Fruit fly (Drosophila melanogaster) whole organism, embryonic: ENCODE results near the gene CG7139.

Experiments used
- Bdp1 ChIP-seq: fragments of 200-800 bp; sonication (Bioruptor generic); optimal IDR thresholded peaks from 3 replicates; lab custom pipeline; 2016; ENCODE audit warnings: missing biosample characterization, missing genetic modification characterization
- CG10431 ChIP-seq: fragments of 200-800 bp; sonication (Bioruptor generic); optimal IDR thresholded peaks from 3 replicates; lab custom pipeline; 2018; ENCODE audit warnings: missing biosample characterization, mild to moderate bottlenecking, missing genetic modification characterization
- CG10959 ChIP-seq: fragments of 200-800 bp; sonication (Bioruptor generic); IDR thresholded peaks from 2 replicates; pipeline ENCODE4 v1.3.6; 2022; ENCODE audit warnings: missing biosample characterization, missing genetic modification characterization
- CG10979 ChIP-seq: fragments of 200-800 bp; sonication (Bioruptor generic); optimal IDR thresholded peaks from 2 replicates; lab custom pipeline; 2018; ENCODE audit warnings: missing biosample characterization, mild to moderate bottlenecking, missing genetic modification characterization, moderate library complexity
- CG12071 ChIP-seq: fragments of 200-800 bp; sonication (Bioruptor generic); optimal IDR thresholded peaks from 3 replicates; lab custom pipeline; 2018; ENCODE audit warnings: missing biosample characterization, mild to moderate bottlenecking, missing genetic modification characterization
- CG12769 ChIP-seq: fragments of 200-800 bp; sonication (Bioruptor generic); optimal IDR thresholded peaks from 2 replicates; lab custom pipeline; 2019; ENCODE audit warnings: missing biosample characterization, mild to moderate bottlenecking, missing genetic modification characterization, moderate library complexity
- CG13775 ChIP-seq: fragments of 200-800 bp; sonication (Bioruptor generic); optimal IDR thresholded peaks from 3 replicates; lab custom pipeline; 2017; ENCODE audit warnings: missing biosample characterization, mild to moderate bottlenecking, missing genetic modification characterization
- CG1529 ChIP-seq: fragments of 200-800 bp; sonication (Bioruptor generic); optimal IDR thresholded peaks from 3 replicates; lab custom pipeline; 2018; ENCODE audit warnings: missing biosample characterization, missing genetic modification characterization
- CG1647 ChIP-seq: fragments of 200-800 bp; sonication (Bioruptor generic); optimal IDR thresholded peaks from 3 replicates; lab custom pipeline; 2016; ENCODE audit warnings: missing biosample characterization, missing genetic modification characterization
- CG16815 ChIP-seq: fragments of 200-800 bp; sonication (Bioruptor generic); optimal IDR thresholded peaks from 3 replicates; lab custom pipeline; 2017; ENCODE audit warnings: missing biosample characterization, mild to moderate bottlenecking, missing genetic modification characterization
- CG17186 ChIP-seq: fragments of 200-800 bp; sonication (Bioruptor generic); optimal IDR thresholded peaks from 3 replicates; lab custom pipeline; 2017; ENCODE audit warnings: missing biosample characterization, missing genetic modification reagents, missing genetic modification characterization
- CG17361 ChIP-seq: fragments of 200-800 bp; sonication (Bioruptor generic); IDR thresholded peaks from 3 replicates; pipeline ENCODE4 v1.3.6; 2022; ENCODE audit warnings: missing biosample characterization, missing genetic modification characterization
- CG17385 ChIP-seq: fragments of 200-800 bp; sonication (Bioruptor generic); optimal IDR thresholded peaks from 3 replicates; lab custom pipeline; 2018; ENCODE audit warnings: missing biosample characterization, mild to moderate bottlenecking, missing genetic modification characterization
- CG1792 ChIP-seq: fragments of 200-800 bp; sonication (Bioruptor generic); optimal IDR thresholded peaks from 2 replicates; lab custom pipeline; 2016; ENCODE audit warnings: missing biosample characterization, missing genetic modification characterization
- CG31365 ChIP-seq: fragments of 200-800 bp; sonication (Bioruptor generic); optimal IDR thresholded peaks from 2 replicates; lab custom pipeline; 2018; ENCODE audit warnings: missing biosample characterization, mild to moderate bottlenecking, missing genetic modification characterization
- CG6654 ChIP-seq: fragments of 200-800 bp; sonication (Bioruptor generic); optimal IDR thresholded peaks from 2 replicates; lab custom pipeline; 2017; ENCODE audit warnings: missing biosample characterization, mild to moderate bottlenecking, missing genetic modification characterization
- CG7372 ChIP-seq: fragments of 200-800 bp; sonication (Bioruptor generic); IDR thresholded peaks from 2 replicates; pipeline ENCODE4 v1.3.6; 2022; ENCODE audit warnings: missing biosample characterization, missing genetic modification characterization
- D19A ChIP-seq: fragments of 200-800 bp; optimal IDR thresholded peaks from 3 replicates; lab custom pipeline; 2019; ENCODE audit warnings: missing biosample characterization, mild to moderate bottlenecking, missing genetic modification characterization, moderate library complexity
- Dip2 ChIP-seq: fragments of 200-800 bp; sonication (Bioruptor generic); IDR thresholded peaks from 2 replicates; pipeline ENCODE4 v1.3.6; 2022; ENCODE audit warnings: missing biosample characterization, missing genetic modification characterization
- Dip3 ChIP-seq: fragments of 200-800 bp; sonication (Bioruptor generic); optimal IDR thresholded peaks from 3 replicates; lab custom pipeline; 2016; ENCODE audit warnings: missing biosample characterization, missing genetic modification characterization
- Ets97D ChIP-seq: fragments of 200-800 bp; sonication (Bioruptor generic); optimal IDR thresholded peaks from 3 replicates; lab custom pipeline; 2016; ENCODE audit warnings: missing biosample characterization, missing genetic modification characterization
- Fer2 ChIP-seq: fragments of 200-800 bp; sonication (Bioruptor generic); optimal IDR thresholded peaks from 2 replicates; lab custom pipeline; 2018; ENCODE audit warnings: missing biosample characterization, mild to moderate bottlenecking, missing genetic modification characterization, moderate library complexity
- HLHmδ ChIP-seq: fragments of 200-800 bp; sonication (Bioruptor generic); optimal IDR thresholded peaks from 2 replicates; lab custom pipeline; 2018; ENCODE audit warnings: missing biosample characterization, mild to moderate bottlenecking, missing genetic modification characterization, moderate library complexity
- HmgZ ChIP-seq: fragments of 200-800 bp; sonication (Bioruptor generic); optimal IDR thresholded peaks from 2 replicates; lab custom pipeline; 2018; ENCODE audit warnings: missing biosample characterization, mild to moderate bottlenecking, missing genetic modification characterization
- Lpt ChIP-seq: fragments of >200 bp; optimal IDR thresholded peaks from 2 replicates; lab custom pipeline; 2018; ENCODE audit warnings: missing biosample characterization, missing genetic modification characterization
- Meics ChIP-seq: fragments of 200-800 bp; sonication (Bioruptor generic); optimal IDR thresholded peaks from 2 replicates; lab custom pipeline; 2017; ENCODE audit warnings: missing biosample characterization, mild to moderate bottlenecking, missing genetic modification characterization
- NC2β ChIP-seq: fragments of 200-800 bp; sonication (Bioruptor generic); optimal IDR thresholded peaks from 2 replicates; lab custom pipeline; 2016; ENCODE audit warnings: missing biosample characterization, missing genetic modification characterization
- PHDP ChIP-seq: fragments of 200-800 bp; sonication (Bioruptor generic); optimal IDR thresholded peaks from 3 replicates; lab custom pipeline; 2018; ENCODE audit warnings: missing biosample characterization, mild to moderate bottlenecking, missing genetic modification characterization, moderate library complexity
- Scr ChIP-seq: fragments of 200-800 bp; sonication (Bioruptor generic); IDR thresholded peaks from 2 replicates; pipeline ENCODE4 v1.3.6; 2022; ENCODE audit warnings: missing biosample characterization, missing genetic modification characterization; ENCODE audit not compliant: partially characterized antibody
- Xbp1 ChIP-seq: fragments of 200-800 bp; sonication (Bioruptor generic); optimal IDR thresholded peaks from 3 replicates; lab custom pipeline; 2016; ENCODE audit warnings: missing biosample characterization, mild to moderate bottlenecking, missing genetic modification characterization
- YL-1 ChIP-seq: fragments of 200-800 bp; sonication (Bioruptor generic); optimal IDR thresholded peaks from 3 replicates; lab custom pipeline; 2017; ENCODE audit warnings: missing biosample characterization, mild to moderate bottlenecking, missing genetic modification characterization
- abd-A ChIP-seq: fragments of 200-800 bp; sonication (Bioruptor generic); optimal IDR thresholded peaks from 3 replicates; lab custom pipeline; 2019; ENCODE audit warnings: missing biosample characterization, mild to moderate bottlenecking, missing genetic modification characterization, moderate library complexity
- cad ChIP-seq: fragments of >200 bp; optimal IDR thresholded peaks from 2 replicates; lab custom pipeline; 2017; ENCODE audit warnings: missing biosample characterization, missing genetic modification characterization
- cas ChIP-seq: fragments of 200-800 bp; sonication (Bioruptor generic); IDR thresholded peaks from 2 replicates; pipeline ENCODE4 v1.3.6; 2022; ENCODE audit warnings: missing biosample characterization, missing genetic modification characterization
- croc ChIP-seq: fragments of 200-800 bp; sonication (Bioruptor generic); conservative IDR thresholded peaks from 3 replicates; pipeline ENCODE4 v1.3.6; 2022; ENCODE audit warnings: missing biosample characterization, missing genetic modification characterization
- dati ChIP-seq: fragments of 200-800 bp; sonication (Bioruptor generic); IDR thresholded peaks from 2 replicates; pipeline ENCODE4 v1.3.6; 2022; ENCODE audit warnings: missing biosample characterization, missing genetic modification characterization
- dpn ChIP-seq, 2 experiments: fragments of 200-800 bp; sonication (Bioruptor generic); optimal IDR thresholded peaks; 3 replicates each; lab custom pipeline; 2016; ENCODE audit warnings: missing biosample characterization in 2 of 2, missing genetic modification characterization in 2 of 2
- ems ChIP-seq: fragments of 200-800 bp; sonication (Bioruptor generic); optimal IDR thresholded peaks from 3 replicates; lab custom pipeline; 2016; ENCODE audit warnings: missing biosample characterization, missing genetic modification characterization
- fd96Cb ChIP-seq: fragments of 200-800 bp; sonication (Bioruptor generic); optimal IDR thresholded peaks from 2 replicates; lab custom pipeline; 2018; ENCODE audit warnings: missing biosample characterization, mild to moderate bottlenecking, missing genetic modification characterization, moderate library complexity
- fu2 ChIP-seq: fragments of 200-800 bp; sonication (Bioruptor generic); optimal IDR thresholded peaks from 2 replicates; lab custom pipeline; 2016; ENCODE audit warnings: missing biosample characterization, missing genetic modification characterization
- grau ChIP-seq: fragments of 200-800 bp; optimal IDR thresholded peaks from 3 replicates; lab custom pipeline; 2019; ENCODE audit warnings: missing biosample characterization, mild to moderate bottlenecking, missing genetic modification characterization, moderate library complexity
- hb ChIP-seq: fragments of 200-800 bp; sonication (Bioruptor generic); IDR thresholded peaks from 3 replicates; pipeline ENCODE4 v1.3.6; 2022; ENCODE audit warnings: missing biosample characterization, missing genetic modification characterization; ENCODE audit not compliant: partially characterized antibody
- pb ChIP-seq: fragments of 200-800 bp; sonication (Bioruptor generic); optimal IDR thresholded peaks from 3 replicates; lab custom pipeline; 2016; ENCODE audit warnings: missing biosample characterization, missing genetic modification characterization
- ranshi ChIP-seq: fragments of 200-800 bp; sonication (Bioruptor generic); IDR thresholded peaks from 2 replicates; pipeline ENCODE4 v1.3.6; 2022; ENCODE audit warnings: missing biosample characterization, missing genetic modification characterization
- rib ChIP-seq: fragments of 200-800 bp; sonication (Bioruptor generic); IDR thresholded peaks from 2 replicates; pipeline ENCODE4 v1.3.6; 2022; ENCODE audit warnings: missing biosample characterization, missing genetic modification characterization
- slbo ChIP-seq: fragments of 200-800 bp; sonication (Bioruptor generic); IDR thresholded peaks from 2 replicates; pipeline ENCODE4 v1.3.6; 2022; ENCODE audit warnings: missing biosample characterization, missing genetic modification characterization
- so ChIP-seq: fragments of 200-800 bp; sonication (Bioruptor generic); IDR thresholded peaks from 3 replicates; pipeline ENCODE4 v1.3.6; 2022; ENCODE audit warnings: missing biosample characterization, missing genetic modification characterization
- sob ChIP-seq: fragments of 200-800 bp; sonication (Bioruptor generic); IDR thresholded peaks from 2 replicates; pipeline ENCODE4 v1.3.6; 2022; ENCODE audit warnings: missing biosample characterization, missing genetic modification characterization
- tin ChIP-seq: fragments of 200-800 bp; sonication (Bioruptor generic); optimal IDR thresholded peaks from 3 replicates; lab custom pipeline; 2016; ENCODE audit warnings: missing biosample characterization, missing genetic modification characterization
- ttk ChIP-seq: fragments of 200-800 bp; sonication (Bioruptor generic); IDR thresholded peaks from 2 replicates; pipeline ENCODE4 v2.1.2; 2022; ENCODE audit warnings: missing biosample characterization, missing genetic modification characterization
- yki ChIP-seq: fragments of >200 bp; optimal IDR thresholded peaks from 3 replicates; lab custom pipeline; 2018

CG7139 gene

dm6 chr3L:22075706-22076398 is 4.2 kb upstream of the CG7139 start, which contains the start of the genes CG7130 and RpLP0 (continued):
- TF ChIP-seq ems (GFP tag; lab: Kevin White, UChicago) (peak; percentile 72), Fer2 (peak; percentile 83), yki (lab: Kevin White, UChicago) (no peak), dpn (GFP tag; optimal IDR thresholded peaks at IDR 0.05; lab: Kevin White, UChicago) (peak; percentile 80 to 95), CG17186 (GFP tag; lab: Kevin White, UChicago) (peak; percentile 87), CG17385 (peak; percentile 89), hb (GFP tag; lab: Robert Waterston, UW) (no peak), HmgZ (tag; lab: Kevin White, UChicago) (peak; percentile 90), Lpt (no peak), CG1647 (GFP tag; lab: Kevin White, UChicago) (peak; percentile 85), CG10959 (GFP tag; lab: Robert Waterston, UW) (peak; percentile 29; the same call in 1 of the 2 replicates), slbo (GFP tag; lab: Robert Waterston, UW) (peak; percentile 87), YL-1 (GFP tag; lab: Kevin White, UChicago) (peak; percentile 99), CG12071 (GFP tag; lab: Kevin White, UChicago) (peak; percentile 95), fu2 (GFP tag; lab: Kevin White, UChicago) (peak; percentile 86), CG16815 (GFP tag; lab: Kevin White, UChicago) (peak; percentile 68), cas (GFP tag; lab: Robert Waterston, UW) (peak; percentile 74; the same call in 1 of the 2 replicates), CG12769 (tag; lab: Kevin White, UChicago) (peak; percentile 89), CG6654 (GFP tag; lab: Kevin White, UChicago) (peak; percentile 81), cad (GFP tag; lab: Kevin White, UChicago) (no peak), HLHmδ (GFP tag; lab: Kevin White, UChicago) (peak; percentile 99), PHDP (tag; lab: Kevin White, UChicago) (peak; percentile 89), rib (peak; percentile 58; the same call in 1 of the 2 replicates), Dip2 (GFP tag; lab: Robert Waterston, UW) (no peak), CG1792 (GFP tag; lab: Kevin White, UChicago) (peak; percentile 88), CG13775 (GFP tag; lab: Kevin White, UChicago) (peak; percentile 97), Dip3 (GFP tag; lab: Kevin White, UChicago) (peak; percentile 87), pb (GFP tag; lab: Kevin White, UChicago) (peak; percentile 96), Xbp1 (GFP tag; lab: Kevin White, UChicago) (peak; percentile 89), sob (GFP tag; lab: Robert Waterston, UW) (peak; percentile 92), Ets97D (GFP tag; lab: Kevin White, UChicago) (peak; percentile 100), CG1529 (GFP tag; lab: Kevin White, UChicago) (peak; percentile 90), CG17361 (peak; percentile 92), dati (GFP tag; lab: Robert Waterston, UW) (peak; percentile 87), CG10431 (GFP tag; lab: Kevin White, UChicago) (peak; percentile 94), grau (tag; lab: Kevin White, UChicago) (peak; percentile 85), Bdp1 (GFP tag; lab: Kevin White, UChicago) (peak; percentile 87), tin (GFP tag; lab: Kevin White, UChicago) (peak; percentile 91), CG31365 (peak; percentile 86), D19A (peak; percentile 59), ttk (GFP tag; lab: Robert Waterston, UW) (peak; percentile 81), ranshi (GFP tag; lab: Robert Waterston, UW) (peak; percentile 79), CG10979 (tag; lab: Kevin White, UChicago) (peak; percentile 82), NC2β (GFP tag; lab: Kevin White, UChicago) (peak; percentile 100), so (GFP tag; lab: Robert Waterston, UW) (peak; percentile 83), fd96Cb (tag; lab: Kevin White, UChicago) (peak; percentile 74), Scr (peak; percentile 64), croc (GFP tag; lab: Robert Waterston, UW) (peak; percentile 72), abd-A (tag; lab: Kevin White, UChicago) (peak; percentile 66), CG7372 (GFP tag; lab: Robert Waterston, UW) (peak; percentile 79), Meics (GFP tag; lab: Kevin White, UChicago) (peak; percentile 96)
